Worm (Caenorhabditis elegans): Measurements from ENCODE around the gene ptr-19.

Gene ptr-19

DNA sequence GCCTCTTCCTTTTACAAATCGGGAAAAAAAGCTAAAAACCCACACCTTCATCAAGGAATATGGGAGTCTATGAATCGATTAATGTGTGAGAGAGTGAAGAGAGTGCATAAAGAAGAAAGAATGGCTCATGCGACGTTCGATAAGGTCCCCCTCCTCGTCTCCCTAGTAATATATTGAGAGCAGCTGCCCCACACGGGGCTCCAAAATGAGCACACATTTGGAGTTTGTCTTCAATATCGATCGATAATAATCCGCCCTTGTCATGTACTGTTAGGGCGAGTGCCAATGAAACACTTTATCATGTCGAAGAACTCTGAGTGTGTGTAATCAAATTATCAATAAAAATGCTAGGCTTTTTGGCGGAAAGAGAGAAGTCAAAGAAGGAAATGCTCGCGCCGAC lies 37.6 kb downstream of the ptr-19 start:
- TF ChIP-seq nhr-12 (tag; optimal IDR thresholded peaks at IDR 0.05) (no peak), ces-1 (GFP tag; optimal IDR thresholded peaks at IDR 0.05) (peak; percentile 36)

DNA sequence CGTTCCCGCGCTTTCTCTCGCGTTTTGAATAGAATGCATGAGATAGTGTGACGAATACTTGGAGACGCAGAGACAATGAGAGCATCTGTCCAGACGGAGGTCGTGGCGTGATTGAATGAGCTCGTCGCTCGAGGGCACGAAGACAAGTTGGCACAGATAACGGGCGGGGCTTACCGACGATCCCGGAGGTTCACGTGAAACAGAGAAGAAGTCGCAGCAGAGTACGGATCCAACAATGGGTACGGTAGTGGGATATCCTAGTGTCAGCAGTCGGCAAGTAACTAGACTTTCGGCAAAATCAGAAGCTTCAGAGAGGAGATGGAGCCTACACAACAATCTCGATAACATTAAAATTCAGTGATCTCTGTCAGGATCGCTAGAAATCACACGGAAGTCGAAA lies 38.1 kb downstream of the ptr-19 start:
- no peak for TF ChIP-seq unc-120 (tag; optimal IDR thresholded peaks at IDR 0.05; ENCODE audit: poor library complexity, severe bottlenecking)
- peak; percentile 59 for TF ChIP-seq cnd-1 (tag; optimal IDR thresholded peaks at IDR 0.05)
- TF ChIP-seq unc-62 (GFP tag; optimal IDR thresholded peaks at IDR 0.05): peak; percentile 40
- TF ChIP-seq nhr-76 (tag; optimal IDR thresholded peaks at IDR 0.05): no peak

DNA sequence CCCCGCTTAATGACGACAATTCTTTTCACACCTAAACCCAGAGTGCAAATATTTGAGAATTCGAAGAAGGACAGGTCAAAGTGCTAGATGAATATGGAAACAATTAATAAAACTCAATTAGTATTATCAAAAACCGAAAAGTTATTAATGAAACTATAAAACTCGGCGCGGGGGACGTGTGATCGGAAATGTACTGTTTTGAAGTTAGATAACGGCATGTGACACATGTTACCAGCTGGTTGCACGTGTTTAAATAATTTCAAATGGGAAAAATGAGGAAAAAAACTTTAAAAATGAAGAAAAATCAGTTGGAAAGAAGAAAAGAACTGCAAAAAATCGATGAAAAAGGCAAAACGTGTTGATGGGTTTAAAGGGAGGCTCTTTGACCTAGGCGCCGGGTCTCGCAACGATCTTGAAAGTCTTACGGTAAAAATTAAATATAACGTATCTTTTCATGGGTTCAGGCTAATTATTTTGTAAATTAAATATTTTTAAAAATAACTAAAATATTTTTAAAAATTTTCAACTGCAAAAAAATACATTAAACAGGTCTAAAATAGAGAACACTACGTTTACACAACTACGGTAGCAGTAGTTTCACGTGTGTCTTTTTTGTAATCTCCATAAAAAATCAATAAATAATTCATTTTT lies 39.1 kb downstream of the ptr-19 start:
- TF ChIP-seq mls-2 (tag; optimal IDR thresholded peaks at IDR 0.05): no peak
- TF ChIP-seq unc-62 (GFP tag; optimal IDR thresholded peaks at IDR 0.05): no peak
- TF ChIP-seq lsy-2 (tag; optimal IDR thresholded peaks at IDR 0.05): peak; percentile 8

DNA sequence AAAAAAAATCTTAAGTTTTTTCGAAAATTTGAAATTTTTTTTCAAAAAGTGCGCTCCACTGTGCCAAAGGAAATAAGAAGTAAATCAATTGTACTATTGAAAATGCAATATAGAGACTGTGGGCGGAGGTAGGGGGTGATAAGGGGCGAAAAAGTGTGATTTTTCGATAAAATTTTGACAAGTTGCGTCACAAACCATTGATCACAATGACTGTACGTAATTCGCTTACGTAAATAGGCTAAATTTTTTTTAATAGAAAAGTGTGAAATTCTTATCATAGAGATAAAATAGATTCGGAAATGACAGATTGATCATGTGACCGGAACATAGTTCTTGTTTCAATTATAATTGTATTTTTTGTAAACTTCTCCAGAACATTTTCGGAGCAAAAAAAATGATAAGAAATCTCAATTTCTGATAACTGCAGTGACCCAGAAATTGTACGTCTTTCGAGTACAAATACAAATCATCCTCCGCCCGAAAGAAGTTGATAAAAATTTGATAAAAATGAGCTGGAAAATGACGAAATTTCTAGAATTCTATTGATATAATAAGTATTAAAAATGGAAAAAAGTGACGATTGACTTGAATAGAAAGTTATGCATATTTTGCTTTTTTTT lies 41.0 kb downstream of the ptr-19 start:
- TF ChIP-seq zip-8 (tag; optimal IDR thresholded peaks at IDR 0.05): peak; percentile 22
- no peak for TF ChIP-seq mls-2 (tag; optimal IDR thresholded peaks at IDR 0.05)
- TF ChIP-seq pha-4 (tag; optimal IDR thresholded peaks at IDR 0.05): no peak
- no peak for TF ChIP-seq mep-1 (tag; optimal IDR thresholded peaks at IDR 0.05)
- no peak for TF ChIP-seq bed-3 (GFP tag; optimal IDR thresholded peaks at IDR 0.05)
- no peak for TF ChIP-seq ceh-43 (GFP tag; optimal IDR thresholded peaks at IDR 0.05)

DNA sequence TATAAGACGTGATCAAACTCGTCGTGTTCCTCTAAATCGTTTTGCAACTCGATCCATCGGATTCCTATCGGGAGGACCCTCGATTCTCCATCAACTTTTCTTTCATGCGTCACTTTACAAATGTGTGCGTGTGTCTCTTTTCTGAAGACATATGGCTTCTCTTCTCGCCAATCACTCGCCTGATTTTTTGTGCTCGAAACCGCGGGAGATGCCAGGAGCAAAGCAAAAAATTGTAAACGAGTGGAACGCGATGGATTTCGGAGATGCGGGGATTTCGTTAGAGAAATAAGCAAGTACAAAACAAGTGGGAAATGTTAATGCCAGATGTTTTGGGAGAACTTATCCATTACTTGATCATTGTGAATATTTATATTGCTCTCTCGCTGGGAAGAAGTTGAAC lies 42.6 kb downstream of the ptr-19 start:
- TF ChIP-seq lsy-2 (tag; optimal IDR thresholded peaks at IDR 0.05): no peak
- no peak for TF ChIP-seq ztf-11 (tag; optimal IDR thresholded peaks at IDR 0.05)
- no peak for TF ChIP-seq mls-2 (tag; optimal IDR thresholded peaks at IDR 0.05)
- no peak for TF ChIP-seq mep-1 (tag; optimal IDR thresholded peaks at IDR 0.05)
- TF ChIP-seq hlh-1 (tag; optimal IDR thresholded peaks at IDR 0.05): peak; percentile 30
- TF ChIP-seq unc-120 (tag; optimal IDR thresholded peaks at IDR 0.05; ENCODE audit: poor library complexity, severe bottlenecking): peak; percentile 12

DNA sequence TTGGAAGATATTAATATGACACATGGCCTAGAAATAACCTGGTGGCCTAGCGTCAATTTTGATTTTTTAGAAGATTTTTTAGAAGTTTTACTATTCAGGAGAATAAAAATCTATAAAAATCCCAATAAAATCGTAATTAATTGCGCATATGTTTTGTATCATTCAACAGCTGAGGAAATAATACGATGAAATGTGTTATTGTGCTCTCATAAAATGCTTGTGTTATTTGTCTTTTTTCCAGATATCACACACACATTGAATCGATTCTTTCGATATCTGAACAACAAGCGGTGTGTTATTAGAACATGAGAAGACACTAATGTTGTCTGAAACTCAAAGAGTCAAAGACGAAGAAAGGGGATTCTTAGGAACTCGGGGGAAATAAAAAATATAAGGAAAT lies 43.4 kb downstream of the ptr-19 start:
- no peak for TF ChIP-seq zip-8 (tag; optimal IDR thresholded peaks at IDR 0.05)
- no peak for TF ChIP-seq elt-3 (tag; optimal IDR thresholded peaks at IDR 0.05)
- no peak for TF ChIP-seq ceh-83 (GFP tag; optimal IDR thresholded peaks at IDR 0.05)
- no peak for TF ChIP-seq sem-2 (GFP tag; optimal IDR thresholded peaks at IDR 0.05)
- no peak for TF ChIP-seq blmp-1 (tag; optimal IDR thresholded peaks at IDR 0.05)
- no peak for TF ChIP-seq ztf-11 (tag; optimal IDR thresholded peaks at IDR 0.05)
- TF ChIP-seq nhr-28 (tag; optimal IDR thresholded peaks at IDR 0.05): no peak
- TF ChIP-seq lin-32 (GFP tag; optimal IDR thresholded peaks at IDR 0.05): no peak
- no peak for TF ChIP-seq pha-4 (tag; optimal IDR thresholded peaks at IDR 0.05)
- TF ChIP-seq lin-13 (tag; optimal IDR thresholded peaks at IDR 0.05): no peak

DNA sequence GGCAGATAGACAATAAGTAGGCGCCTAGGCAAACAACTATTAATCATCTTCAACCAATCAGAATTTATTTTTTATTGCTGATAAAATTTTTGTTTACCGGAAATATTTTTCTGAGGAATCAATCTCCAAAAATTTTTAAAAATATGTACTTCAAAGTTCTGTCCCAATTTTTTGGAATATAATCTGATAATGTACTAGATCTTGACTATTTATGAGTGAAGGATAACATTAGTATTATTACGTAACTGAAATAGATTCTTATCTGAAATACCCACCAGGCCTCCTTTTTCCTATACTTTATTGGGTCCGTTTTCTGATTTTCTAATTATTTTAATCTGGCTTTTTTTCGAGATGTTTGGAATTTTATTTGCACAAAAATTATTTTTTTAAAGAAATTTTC lies 49.8 kb downstream of the ptr-19 start:
- TF ChIP-seq zip-8 (tag; optimal IDR thresholded peaks at IDR 0.05) (peak; percentile 6), M03D4.4 (tag; optimal IDR thresholded peaks at IDR 0.05) (no peak), flh-1 (GFP tag; optimal IDR thresholded peaks at IDR 0.05) (no peak), unc-120 (tag; optimal IDR thresholded peaks at IDR 0.05; ENCODE audit: poor library complexity, severe bottlenecking) (no peak), ceh-39 (tag; optimal IDR thresholded peaks at IDR 0.05) (no peak), ham-2 (GFP tag; optimal IDR thresholded peaks at IDR 0.05) (no peak), ces-1 (GFP tag; optimal IDR thresholded peaks at IDR 0.05) (no peak), elt-1 (tag; optimal IDR thresholded peaks at IDR 0.05; ENCODE audit: borderline replicate concordance, insufficient read depth) (peak; percentile 59)

All from whole organism, mixed stage, embryonic.